Fruit fly (Drosophila melanogaster) whole organism, wandering third instar larva: ENCODE data around the gene ppk22.

Source experiments
- Abd-B ChIP-seq: fragments of >200 bp; optimal IDR thresholded peaks from 2 replicates; lab custom pipeline; 2017; ENCODE audit warnings: missing biosample characterization, missing genetic modification characterization
- CG32264 ChIP-seq: fragments of 200-800 bp; sonication (Bioruptor generic); optimal IDR thresholded peaks from 2 replicates; lab custom pipeline; 2016; ENCODE audit warnings: missing biosample characterization, missing genetic modification characterization
- CG9705 ChIP-seq: fragments of 200-800 bp; sonication (Bioruptor generic); optimal IDR thresholded peaks from 2 replicates; lab custom pipeline; 2018; ENCODE audit warnings: missing biosample characterization, mild to moderate bottlenecking, missing genetic modification characterization
- CrebA ChIP-seq: fragments of 200-800 bp; sonication (Bioruptor generic); optimal IDR thresholded peaks from 2 replicates; lab custom pipeline; 2016; ENCODE audit warnings: missing biosample characterization, mild to moderate bottlenecking, missing genetic modification characterization, borderline replicate concordance
- Dfd ChIP-seq: fragments of >200 bp; optimal IDR thresholded peaks from 2 replicates; lab custom pipeline; 2017; ENCODE audit warnings: missing biosample characterization, missing genetic modification characterization
- Dif ChIP-seq: fragments of 200-275, 200-300 bp; sonication (Bioruptor generic); optimal IDR thresholded peaks from 2 replicates; lab custom pipeline; 2018; ENCODE audit warnings: missing biosample characterization, missing genetic modification characterization; ENCODE audit not compliant: partially characterized antibody
- GATAd ChIP-seq: sonication (Bioruptor generic); optimal IDR thresholded peaks from 2 replicates; lab custom pipeline; 2016; ENCODE audit warnings: missing biosample characterization, missing genetic modification characterization
- HLH106 ChIP-seq: fragments of 200-800 bp; optimal IDR thresholded peaks from 3 replicates; lab custom pipeline; 2019; ENCODE audit warnings: missing biosample characterization, mild to moderate bottlenecking, missing genetic modification characterization, moderate library complexity
- Hnf4 ChIP-seq: fragments of 200-800 bp; sonication (Bioruptor generic); optimal IDR thresholded peaks from 2 replicates; lab custom pipeline; 2016; ENCODE audit warnings: missing biosample characterization, mild to moderate bottlenecking, missing genetic modification characterization
- Hr78 ChIP-seq: fragments of >200 bp; optimal IDR thresholded peaks from 2 replicates; lab custom pipeline; 2017; ENCODE audit warnings: missing biosample characterization, missing genetic modification characterization
- Hr83 ChIP-seq: fragments of 200-300 bp; sonication (Bioruptor generic); optimal IDR thresholded peaks from 2 replicates; lab custom pipeline; 2016; ENCODE audit warnings: missing biosample characterization, mild to moderate bottlenecking, missing genetic modification characterization, moderate library complexity; ENCODE audit not compliant: poor library complexity, severe bottlenecking
- Jra ChIP-seq: sonication (Bioruptor generic); optimal IDR thresholded peaks from 2 replicates; lab custom pipeline; 2016; ENCODE audit warnings: missing biosample characterization, missing genetic modification characterization
- Mio ChIP-seq: sonication (Bioruptor generic); optimal IDR thresholded peaks from 2 replicates; lab custom pipeline; 2016; ENCODE audit warnings: missing biosample characterization, missing genetic modification characterization
- Myc ChIP-seq: fragments of >200 bp; optimal IDR thresholded peaks from 2 replicates; lab custom pipeline; 2017
- N ChIP-seq: fragments of >200 bp; optimal IDR thresholded peaks from 2 replicates; lab custom pipeline; 2018; ENCODE audit warnings: missing biosample characterization, missing external identifiers, missing genetic modification characterization
- OdsH ChIP-seq: fragments of 200-800 bp; sonication (Bioruptor generic); optimal IDR thresholded peaks from 2 replicates; lab custom pipeline; 2016; ENCODE audit warnings: missing biosample characterization, mild to moderate bottlenecking, missing genetic modification characterization
- Rel ChIP-seq, 2 experiments: fragments of 200-800 bp; sonication (Bioruptor generic) in 1 of 2; optimal IDR thresholded peaks; 2 replicates in 1 of 2; 3 replicates in 1 of 2; lab custom pipeline; 2016 to 2019; ENCODE audit warnings: mild to moderate bottlenecking in 2 of 2, missing biosample characterization in 2 of 2, missing genetic modification characterization in 2 of 2, moderate library complexity in 1 of 2
- Sp1 ChIP-seq: fragments of 200-800 bp; sonication (Bioruptor generic); optimal IDR thresholded peaks from 3 replicates; lab custom pipeline; 2019; ENCODE audit warnings: missing biosample characterization, mild to moderate bottlenecking, missing genetic modification characterization, moderate library complexity
- Vsx2 ChIP-seq: fragments of 200-300, 225-300 bp; sonication (Bioruptor generic); optimal IDR thresholded peaks from 2 replicates; lab custom pipeline; 2018; ENCODE audit warnings: missing biosample characterization, missing genetic modification characterization; ENCODE audit not compliant: partially characterized antibody
- br ChIP-seq: fragments of 200-800 bp; sonication (Bioruptor generic); optimal IDR thresholded peaks from 2 replicates; lab custom pipeline; 2016; ENCODE audit warnings: missing biosample characterization, missing genetic modification characterization
- brk ChIP-seq: fragments of 200-800 bp; sonication (Bioruptor generic); optimal IDR thresholded peaks from 2 replicates; lab custom pipeline; 2016; ENCODE audit warnings: missing biosample characterization, mild to moderate bottlenecking, missing genetic modification characterization
- dl ChIP-seq, 2 experiments: fragments of 175-275, 200-275 bp in 1 of 2; fragments of 200-275 bp in 1 of 2; sonication (Bioruptor generic); optimal IDR thresholded peaks; lab custom pipeline; 2018; ENCODE audit warnings: mild to moderate bottlenecking in 2 of 2, missing biosample characterization in 2 of 2, missing genetic modification characterization in 2 of 2, moderate library complexity in 2 of 2; ENCODE audit not compliant: partially characterized antibody in 2 of 2, insufficient read depth in 1 of 2
- dmrt93B ChIP-seq: fragments of 200-800 bp; sonication (Bioruptor generic); optimal IDR thresholded peaks from 2 replicates; lab custom pipeline; 2018; ENCODE audit warnings: missing biosample characterization, mild to moderate bottlenecking, missing genetic modification characterization
- dsf ChIP-seq: sonication (Bioruptor generic); optimal IDR thresholded peaks from 2 replicates; lab custom pipeline; 2016; ENCODE audit warnings: missing biosample characterization, missing genetic modification characterization, borderline replicate concordance
- ey ChIP-seq: fragments of 200-800 bp; sonication (Bioruptor generic); optimal IDR thresholded peaks from 2 replicates; lab custom pipeline; 2016; ENCODE audit warnings: missing biosample characterization, missing genetic modification characterization
- foxo ChIP-seq, 2 experiments: fragments of 200-800 bp; sonication (Bioruptor generic); optimal IDR thresholded peaks; 2 replicates in 1 of 2; 3 replicates in 1 of 2; lab custom pipeline; 2016 to 2017; ENCODE audit warnings: missing biosample characterization in 2 of 2, missing genetic modification characterization in 2 of 2
- fru ChIP-seq: fragments of 200-800 bp; sonication (Bioruptor generic); optimal IDR thresholded peaks from 3 replicates; lab custom pipeline; 2016; ENCODE audit warnings: missing biosample characterization, mild to moderate bottlenecking, missing genetic modification characterization
- h ChIP-seq: fragments of 200-800 bp; sonication (Bioruptor generic); optimal IDR thresholded peaks from 3 replicates; lab custom pipeline; 2016; ENCODE audit warnings: missing biosample characterization, mild to moderate bottlenecking, missing genetic modification characterization
- jim ChIP-seq: fragments of 175-275, 200-325 bp; sonication (Bioruptor generic); optimal IDR thresholded peaks from 2 replicates; lab custom pipeline; 2016; ENCODE audit warnings: missing biosample characterization, mild to moderate bottlenecking, missing genetic modification characterization
- lola ChIP-seq: fragments of >200 bp; optimal IDR thresholded peaks from 2 replicates; lab custom pipeline; 2017; ENCODE audit warnings: missing biosample characterization, missing genetic modification characterization
- pan ChIP-seq: fragments of >200 bp; optimal IDR thresholded peaks from 2 replicates; lab custom pipeline; 2017
- psq ChIP-seq: fragments of 200-800 bp; sonication (Bioruptor generic); optimal IDR thresholded peaks from 3 replicates; lab custom pipeline; 2017; ENCODE audit warnings: missing biosample characterization, mild to moderate bottlenecking, missing genetic modification characterization, moderate library complexity
- rgr ChIP-seq: fragments of 200-800 bp; sonication (Bioruptor generic); optimal IDR thresholded peaks from 3 replicates; lab custom pipeline; 2016; ENCODE audit warnings: missing biosample characterization, mild to moderate bottlenecking, missing genetic modification characterization
- sage ChIP-seq: fragments of 200-800 bp; sonication (Bioruptor generic); optimal IDR thresholded peaks from 2 replicates; lab custom pipeline; 2016; ENCODE audit warnings: missing biosample characterization, mild to moderate bottlenecking, missing genetic modification characterization
- sv ChIP-seq: fragments of 200-800 bp; sonication (Bioruptor generic); optimal IDR thresholded peaks from 3 replicates; lab custom pipeline; 2016; ENCODE audit warnings: missing biosample characterization, missing genetic modification characterization
- tai ChIP-seq: sonication (Bioruptor generic); optimal IDR thresholded peaks from 2 replicates; lab custom pipeline; 2016; ENCODE audit warnings: missing biosample characterization, missing genetic modification characterization
- usp ChIP-seq: fragments of >200 bp; optimal IDR thresholded peaks from 2 replicates; lab custom pipeline; 2017; ENCODE audit warnings: missing biosample characterization, missing genetic modification characterization
- woc ChIP-seq: sonication (Bioruptor generic); optimal IDR thresholded peaks from 2 replicates; lab custom pipeline; 2016; ENCODE audit warnings: missing biosample characterization, mild to moderate bottlenecking, missing genetic modification characterization

ppk22 gene

DNA sequence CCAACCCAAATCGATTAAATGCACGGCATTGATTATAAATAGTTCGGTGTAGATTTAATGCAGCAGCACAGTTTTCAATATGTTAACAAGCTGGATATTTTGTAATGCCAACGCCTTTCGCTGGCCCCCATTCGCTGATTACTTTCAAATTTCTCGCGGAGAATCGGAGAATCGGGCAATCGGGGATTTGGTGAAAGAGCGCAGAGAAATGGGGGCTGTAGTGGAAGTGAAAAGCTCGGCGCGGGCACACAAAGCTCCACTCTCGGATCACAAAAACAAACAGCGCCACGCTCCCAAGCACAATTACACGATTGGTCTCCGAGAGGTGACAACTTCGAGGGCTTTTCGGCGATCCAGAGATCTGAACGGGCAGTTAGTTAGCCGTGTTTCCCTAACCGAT is 18.0 kb downstream of the ppk22 start, which contains the start of gene Esp:
Gene Esp (plus strand): TSS at position 301 of the 400 bp plus-strand sequence.
- TF ChIP-seq CrebA (GFP tag; lab: Kevin White, UChicago) (no peak), Mio (GFP tag; lab: Kevin White, UChicago) (no peak), sv (GFP tag; lab: Kevin White, UChicago) (no peak), brk (no peak), Abd-B (no peak), Hr78 (GFP tag; lab: Kevin White, UChicago) (no peak), pan (lab: Kevin White, UChicago) (no peak), usp (GFP tag; lab: Kevin White, UChicago) (no peak), GATAd (GFP tag; lab: Kevin White, UChicago) (no peak), lola (no peak), h (no peak), Jra (GFP tag; lab: Kevin White, UChicago) (no peak), woc (GFP tag; lab: Kevin White, UChicago) (no peak), Vsx2 (GFP tag; lab: Kevin White, UChicago) (no peak), dl (GFP tag; optimal IDR thresholded peaks at IDR 0.05; lab: Kevin White, UChicago; ENCODE audit: insufficient read depth in 1 of 2, partially characterized antibody in 2 of 2) (no peak), HLH106 (tag; lab: Kevin White, UChicago) (no peak), OdsH (GFP tag; lab: Kevin White, UChicago) (no peak), jim (GFP tag; lab: Kevin White, UChicago) (no peak), tai (GFP tag; lab: Kevin White, UChicago) (no peak), Hnf4 (GFP tag; lab: Kevin White, UChicago) (no peak)

dm6 chr3R:24841063-24841462 is 18.5 kb downstream of the ppk22 start, which contains the start of gene CG33658:
CG33658 (minus strand) TSS chr3R:24841163.
- TF ChIP-seq foxo (GFP tag; optimal IDR thresholded peaks at IDR 0.05; lab: Kevin White, UChicago) (no peak), Sp1 (GFP tag; lab: Kevin White, UChicago) (no peak), HLH106 (tag; lab: Kevin White, UChicago) (no peak), tai (GFP tag; lab: Kevin White, UChicago) (no peak)

DNA sequence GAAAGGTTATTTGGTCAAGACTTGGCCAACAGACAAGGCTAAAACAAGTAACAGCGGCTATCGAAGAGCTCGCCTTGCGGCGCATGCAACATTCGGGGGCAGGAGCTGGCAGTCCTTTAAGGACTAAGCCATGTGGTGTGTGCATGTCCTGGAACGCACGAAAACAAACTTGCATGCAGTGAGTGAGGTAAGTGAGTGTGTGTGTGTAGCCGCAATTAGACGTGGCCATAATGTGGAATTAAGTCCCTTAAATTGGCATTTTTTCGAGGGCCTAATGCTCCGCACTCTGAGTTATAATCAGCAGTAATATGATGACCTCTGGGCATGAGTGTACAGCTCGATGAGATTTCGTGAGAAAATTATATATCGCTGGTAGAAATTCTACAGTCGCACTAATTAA is 25.9 kb downstream of the ppk22 start, which contains the start of gene sosie:
Gene sosie (plus strand): TSS at position 301 of the 400 bp plus-strand sequence.
- TF ChIP-seq CG32264 (GFP tag; lab: Kevin White, UChicago), result no peak
- TF ChIP-seq CG9705 (GFP tag; lab: Kevin White, UChicago), result no peak
- TF ChIP-seq Jra (GFP tag; lab: Kevin White, UChicago), result no peak
- TF ChIP-seq foxo (GFP tag; optimal IDR thresholded peaks at IDR 0.05; lab: Kevin White, UChicago), result no peak
- TF ChIP-seq CrebA (GFP tag; lab: Kevin White, UChicago), result no peak
- TF ChIP-seq Hr83 (GFP tag; lab: Kevin White, UChicago), result no peak
- no peak for TF ChIP-seq Dif (GFP tag; lab: Kevin White, UChicago)
- no peak for TF ChIP-seq Abd-B
- no peak for TF ChIP-seq Sp1 (GFP tag; lab: Kevin White, UChicago)
- no peak for TF ChIP-seq ey
- no peak for TF ChIP-seq Hnf4 (GFP tag; lab: Kevin White, UChicago)
- no peak for TF ChIP-seq lola
- TF ChIP-seq rgr, result no peak
- no peak for TF ChIP-seq fru (GFP tag; lab: Kevin White, UChicago)
- TF ChIP-seq usp (GFP tag; lab: Kevin White, UChicago), result no peak
- no peak for TF ChIP-seq Myc (lab: Kevin White, UChicago)

DNA sequence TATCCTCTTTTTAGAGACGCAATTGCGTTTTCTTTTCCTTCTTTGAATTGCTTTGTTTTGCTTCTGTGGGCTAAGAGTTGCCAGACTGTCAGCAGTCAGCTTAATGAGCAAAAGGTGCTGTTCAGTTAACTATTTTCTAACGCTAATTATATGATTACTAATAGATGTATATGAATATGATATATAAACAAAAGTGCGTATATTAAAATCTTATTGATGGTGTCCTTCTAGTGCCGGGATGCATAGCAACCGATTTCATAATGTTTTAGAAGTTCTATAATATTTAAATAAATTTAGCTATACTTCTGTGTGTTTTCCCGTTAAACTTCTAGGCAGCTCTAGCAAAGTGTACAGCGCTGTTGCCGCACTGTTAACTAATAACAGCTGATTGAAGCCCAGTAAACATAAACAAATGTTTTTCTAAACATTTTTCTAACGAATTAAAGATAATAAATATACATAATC is 29.7 kb downstream of the ppk22 start, which contains the start of the genes Kaz and CG43273:
Gene Kaz (minus strand): TSS at position 73 of the 465 bp plus-strand sequence.
Gene CG43273 (plus strand): TSS at position 415 of the 465 bp plus-strand sequence.
- no peak for TF ChIP-seq rgr
- no peak for TF ChIP-seq jim (GFP tag; lab: Kevin White, UChicago)
- TF ChIP-seq Vsx2 (GFP tag; lab: Kevin White, UChicago), result no peak
- TF ChIP-seq N (GFP tag; lab: Kevin White, UChicago), result no peak
- no peak for TF ChIP-seq tai (GFP tag; lab: Kevin White, UChicago)
- no peak for TF ChIP-seq dmrt93B (GFP tag; lab: Kevin White, UChicago)
- TF ChIP-seq Mio (GFP tag; lab: Kevin White, UChicago), result no peak
- no peak for TF ChIP-seq brk
- TF ChIP-seq Jra (GFP tag; lab: Kevin White, UChicago), result no peak
- peak; percentile 78 for TF ChIP-seq woc (GFP tag; lab: Kevin White, UChicago)
- TF ChIP-seq Abd-B, result no peak
- no peak for TF ChIP-seq br (GFP tag; lab: Kevin White, UChicago)
- no peak for TF ChIP-seq CG32264 (GFP tag; lab: Kevin White, UChicago)
- peak; percentile 68 for TF ChIP-seq sage (GFP tag; lab: Kevin White, UChicago)
- no peak for TF ChIP-seq Dfd (GFP tag; lab: Kevin White, UChicago)
- TF ChIP-seq Hnf4 (GFP tag; lab: Kevin White, UChicago), result no peak
- TF ChIP-seq pan (lab: Kevin White, UChicago), result no peak
- no peak for TF ChIP-seq Hr83 (GFP tag; lab: Kevin White, UChicago)
- TF ChIP-seq sv (GFP tag; lab: Kevin White, UChicago), result peak; percentile 15
- TF ChIP-seq CrebA (GFP tag; lab: Kevin White, UChicago), result no peak
- TF ChIP-seq Sp1 (GFP tag; lab: Kevin White, UChicago), result no peak
- peak; percentile 81 for TF ChIP-seq HLH106 (tag; lab: Kevin White, UChicago)
- no peak for TF ChIP-seq dsf (GFP tag; lab: Kevin White, UChicago)
- TF ChIP-seq fru (GFP tag; lab: Kevin White, UChicago), result no peak
- TF ChIP-seq foxo (GFP tag; optimal IDR thresholded peaks at IDR 0.05; lab: Kevin White, UChicago), result peak in 1 of 2 experiments; percentile 68
- no peak for TF ChIP-seq dl (GFP tag; optimal IDR thresholded peaks at IDR 0.05; lab: Kevin White, UChicago; ENCODE audit: insufficient read depth in 1 of 2, partially characterized antibody in 2 of 2)
- TF ChIP-seq psq, result peak; percentile 75
- TF ChIP-seq GATAd (GFP tag; lab: Kevin White, UChicago), result no peak
- peak; percentile 99 for TF ChIP-seq Myc (lab: Kevin White, UChicago)
- no peak for TF ChIP-seq Hr78 (GFP tag; lab: Kevin White, UChicago)
- no peak for TF ChIP-seq Rel (GFP tag; optimal IDR thresholded peaks at IDR 0.05; lab: Kevin White, UChicago)
- TF ChIP-seq Rel (tag; optimal IDR thresholded peaks at IDR 0.05; lab: Kevin White, UChicago), result no peak
